Worm (Caenorhabditis elegans): ENCODE results near the gene ZC53.22.

ZC53.22 gene

ce11 chrX:1922294-1922693 is at the start of gene ZC53.22:
Gene ZC53.22, minus strand, starts transcription at chrX:1922394.
- no peak for TF ChIP-seq npax-4 (tag; optimal IDR thresholded peaks at IDR 0.05)
- no peak for TF ChIP-seq ets-4 (tag; optimal IDR thresholded peaks at IDR 0.05)
- TF ChIP-seq ceh-6 (GFP tag; optimal IDR thresholded peaks at IDR 0.05) = no peak
- TF ChIP-seq mec-3 (tag; optimal IDR thresholded peaks at IDR 0.05; ENCODE audit: borderline replicate concordance) = no peak
- no peak for TF ChIP-seq hlh-6 (tag; optimal IDR thresholded peaks at IDR 0.05)
- TF ChIP-seq ceh-45 (GFP tag; IDR thresholded peaks at IDR 0.05) = no peak
- no peak for TF ChIP-seq ceh-30 (tag; optimal IDR thresholded peaks at IDR 0.05)
- no peak for TF ChIP-seq ceh-34 (tag; optimal IDR thresholded peaks at IDR 0.05)
- no peak for TF ChIP-seq unc-55 (GFP tag; optimal IDR thresholded peaks at IDR 0.05)
- TF ChIP-seq pros-1 (tag; optimal IDR thresholded peaks at IDR 0.05) = no peak
- TF ChIP-seq ceh-18 (tag; optimal IDR thresholded peaks at IDR 0.05) = no peak
- no peak for TF ChIP-seq ama-1 (optimal IDR thresholded peaks at IDR 0.05)
- TF ChIP-seq ttx-3 (tag; optimal IDR thresholded peaks at IDR 0.05) = no peak
- TF ChIP-seq F13H6.1 (tag; optimal IDR thresholded peaks at IDR 0.05) = no peak
- TF ChIP-seq zip-5 (tag; optimal IDR thresholded peaks at IDR 0.05) = no peak
- no peak for TF ChIP-seq nhr-11 (tag; optimal IDR thresholded peaks at IDR 0.05)

- no peak for TF ChIP-seq fax-1 (tag; optimal IDR thresholded peaks at IDR 0.05)
- TF ChIP-seq fkh-6 (tag; optimal IDR thresholded peaks at IDR 0.05) = no peak
- no peak for TF ChIP-seq nhr-11 (tag; optimal IDR thresholded peaks at IDR 0.05)
- no peak for TF ChIP-seq lim-6 (tag; optimal IDR thresholded peaks at IDR 0.05)
- TF ChIP-seq ama-1 (optimal IDR thresholded peaks at IDR 0.05) = no peak
Observed at ce11 chrX:1971647-1972046, 49.5 kb upstream of the ZC53.22 start.

ce11 chrX:1969575-1969974 is 47.4 kb upstream of the ZC53.22 start, which contains the start of gene str-79:
Gene str-79, plus strand, starts transcription at chrX:1969875.
- no peak for TF ChIP-seq Y22D7AL.16 (tag; optimal IDR thresholded peaks at IDR 0.05)
- no peak for TF ChIP-seq ceh-6 (GFP tag; optimal IDR thresholded peaks at IDR 0.05)
- no peak for TF ChIP-seq pax-1 (tag; optimal IDR thresholded peaks at IDR 0.05)
- no peak for TF ChIP-seq elt-2 (tag; optimal IDR thresholded peaks at IDR 0.05)
- no peak for TF ChIP-seq pag-3 (tag; optimal IDR thresholded peaks at IDR 0.05; ENCODE audit: borderline replicate concordance)

- TF ChIP-seq nfya-1 (tag; optimal IDR thresholded peaks at IDR 0.05) = peak; percentile 30
- TF ChIP-seq sdc-2 (tag; optimal IDR thresholded peaks at IDR 0.05) = peak; percentile 77
- no peak for TF ChIP-seq ceh-30 (tag; optimal IDR thresholded peaks at IDR 0.05)
Observed at ce11 chrX:1964828-1965227, 42.6 kb upstream of the ZC53.22 start.

- TF ChIP-seq lim-6 (tag; optimal IDR thresholded peaks at IDR 0.05) (no peak), ztf-16 (tag; optimal IDR thresholded peaks at IDR 0.05) (no peak), sox-4 (tag; optimal IDR thresholded peaks at IDR 0.05) (no peak), pha-2 (tag; optimal IDR thresholded peaks at IDR 0.05) (no peak), npax-4 (tag; optimal IDR thresholded peaks at IDR 0.05) (no peak), pat-9 (tag; optimal IDR thresholded peaks at IDR 0.05) (no peak), tbx-2 (tag; optimal IDR thresholded peaks at IDR 0.05) (no peak), ceh-45 (GFP tag; IDR thresholded peaks at IDR 0.05) (no peak), ceh-14 (tag; optimal IDR thresholded peaks at IDR 0.05) (no peak), fkh-10 (GFP tag; optimal IDR thresholded peaks at IDR 0.05) (no peak), elt-4 (tag; optimal IDR thresholded peaks at IDR 0.05) (no peak), K02D7.2 (tag; optimal IDR thresholded peaks at IDR 0.05) (no peak), hlh-15 (tag; optimal IDR thresholded peaks at IDR 0.05) (no peak), K09A11.1 (tag; optimal IDR thresholded peaks at IDR 0.05; ENCODE audit: insufficient read depth) (no peak), tbx-7 (tag; optimal IDR thresholded peaks at IDR 0.05) (no peak), nhr-11 (tag; optimal IDR thresholded peaks at IDR 0.05) (no peak)
Observed at ce11 chrX:1964411-1964810, 42.2 kb upstream of the ZC53.22 start.
